Fruit fly (Drosophila melanogaster): ENCODE measurements around the gene asun.

asun gene

dm6 chr3R:16241102-16241779 is 22.8 kb upstream of the asun start:
- no peak for TF ChIP-seq noc (tag; optimal IDR thresholded peaks at IDR 0.05)

- TF ChIP-seq noc (tag; optimal IDR thresholded peaks at IDR 0.05): no peak
Measured at dm6 chr3R:16241822-16242221, 22.2 kb upstream of the asun start.

dm6 chr3R:16242461-16242934 is 21.6 kb upstream of the asun start:
- peak; percentile 79 for TF ChIP-seq noc (tag; optimal IDR thresholded peaks at IDR 0.05)

dm6 chr3R:16244241-16244977 is 19.7 kb upstream of the asun start:
- no peak for TF ChIP-seq noc (tag; optimal IDR thresholded peaks at IDR 0.05)

dm6 chr3R:16245298-16246098 is 18.6 kb upstream of the asun start:
- no peak for TF ChIP-seq noc (tag; optimal IDR thresholded peaks at IDR 0.05)

- TF ChIP-seq noc (tag; optimal IDR thresholded peaks at IDR 0.05): no peak
Measured at dm6 chr3R:16247027-16247426, 17.0 kb upstream of the asun start.

- no peak for TF ChIP-seq noc (tag; optimal IDR thresholded peaks at IDR 0.05)
Measured at dm6 chr3R:16247609-16248499, 16.2 kb upstream of the asun start.

dm6 chr3R:16248500-16249025 is 15.5 kb upstream of the asun start:
- no peak for TF ChIP-seq noc (tag; optimal IDR thresholded peaks at IDR 0.05)

dm6 chr3R:16249510-16249828 is 14.6 kb upstream of the asun start:
- no peak for TF ChIP-seq noc (tag; optimal IDR thresholded peaks at IDR 0.05)

dm6 chr3R:16249829-16250814 is 13.9 kb upstream of the asun start:
- TF ChIP-seq noc (tag; optimal IDR thresholded peaks at IDR 0.05): peak; percentile 78

dm6 chr3R:16251270-16251925 is 12.7 kb upstream of the asun start:
- TF ChIP-seq noc (tag; optimal IDR thresholded peaks at IDR 0.05): no peak

dm6 chr3R:16251926-16252287 is 12.2 kb upstream of the asun start:
- no peak for TF ChIP-seq noc (tag; optimal IDR thresholded peaks at IDR 0.05)

dm6 chr3R:16252898-16253412 is 11.1 kb upstream of the asun start:
- no peak for TF ChIP-seq noc (tag; optimal IDR thresholded peaks at IDR 0.05)

All from whole organism, larva.